Worm (Caenorhabditis elegans): ENCODE data around the gene Y48E1B.17.

Gene Y48E1B.17

DNA sequence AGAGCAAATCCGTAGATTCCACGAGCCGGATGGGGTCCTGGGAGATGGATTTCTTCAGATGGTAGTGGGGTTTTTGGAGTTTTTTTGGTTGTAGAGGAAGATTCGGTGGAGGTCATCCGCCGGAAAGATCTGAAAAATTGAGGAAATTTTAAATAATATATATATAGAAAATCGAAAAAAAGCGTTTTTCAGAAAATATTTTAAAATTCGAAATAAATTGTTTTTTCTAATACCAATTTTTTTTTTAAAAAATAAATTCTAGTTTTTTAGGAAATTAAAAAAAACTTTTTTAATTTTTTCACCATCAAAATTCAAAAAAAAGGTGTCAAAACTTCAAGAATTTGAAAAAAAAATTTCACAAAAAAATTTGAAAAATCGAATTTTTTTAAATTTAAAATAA lies at the start of gene Y48E1B.17, which contains the start of gene noa-1:
TSS of gene Y48E1B.17 (minus strand) at position 129 of the 400 bp plus-strand sequence.
TSS of gene noa-1 (minus strand) at position 101 of the 400 bp plus-strand sequence.
- TF ChIP-seq hmg-4 (GFP tag; optimal IDR thresholded peaks at IDR 0.05) = no peak
- TF ChIP-seq flt-1 (GFP tag; IDR thresholded peaks at IDR 0.05) = no peak
- no peak for TF ChIP-seq ceh-36 (tag; optimal IDR thresholded peaks at IDR 0.05)
- no peak for TF ChIP-seq B0310.2 (tag; optimal IDR thresholded peaks at IDR 0.05)
- TF ChIP-seq hnd-1 (tag; optimal IDR thresholded peaks at IDR 0.05) = no peak
- TF ChIP-seq tbx-37 (GFP tag; conservative IDR thresholded peaks at IDR 0.05) = no peak
- no peak for TF ChIP-seq hmbx-1 (tag; optimal IDR thresholded peaks at IDR 0.05)
- TF ChIP-seq ceh-13 (GFP tag; optimal IDR thresholded peaks at IDR 0.05) = no peak
- TF ChIP-seq scrt-1 (GFP tag; IDR thresholded peaks at IDR 0.05) = no peak
- no peak for TF ChIP-seq sea-1 (GFP tag; conservative IDR thresholded peaks at IDR 0.05)
- no peak for TF ChIP-seq aly-1 (tag; optimal IDR thresholded peaks at IDR 0.05)
- no peak for TF ChIP-seq ama-1 (optimal IDR thresholded peaks at IDR 0.05)
- no peak for TF ChIP-seq ets-7 (tag; optimal IDR thresholded peaks at IDR 0.05)
- no peak for TF ChIP-seq pes-1 (GFP tag; IDR thresholded peaks at IDR 0.05)
- TF ChIP-seq tbx-11 (GFP tag; IDR thresholded peaks at IDR 0.05) = no peak
- TF ChIP-seq F13C5.2 (tag; optimal IDR thresholded peaks at IDR 0.05) = no peak
- no peak for TF ChIP-seq tra-4 (tag; optimal IDR thresholded peaks at IDR 0.05)

DNA sequence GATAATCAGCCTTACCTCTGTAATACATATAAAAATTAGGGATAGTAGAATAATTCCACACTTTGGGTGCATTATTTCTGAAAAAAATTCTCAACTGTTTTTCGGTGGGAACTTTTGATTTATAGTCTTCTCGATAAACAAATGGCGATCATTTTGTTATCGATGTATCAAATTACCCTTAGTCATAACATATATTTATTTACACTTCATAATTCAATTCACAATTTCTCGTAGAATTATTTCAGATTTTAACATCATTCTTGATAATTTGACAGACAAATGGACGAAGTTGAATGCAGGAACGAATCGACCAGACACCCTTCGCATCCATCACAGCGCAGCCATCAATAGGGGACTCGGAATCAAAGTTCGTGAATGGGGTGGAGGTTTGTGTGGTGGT lies 49.6 kb upstream of the Y48E1B.17 start, which contains the start of gene clec-145:
TSS of gene clec-145 (minus strand) at position 101 of the 400 bp plus-strand sequence.
- no peak for TF ChIP-seq flt-1 (GFP tag; IDR thresholded peaks at IDR 0.05)
- no peak for TF ChIP-seq sea-1 (GFP tag; conservative IDR thresholded peaks at IDR 0.05)
- TF ChIP-seq tbx-37 (GFP tag; conservative IDR thresholded peaks at IDR 0.05) = no peak
- no peak for TF ChIP-seq ets-7 (tag; optimal IDR thresholded peaks at IDR 0.05)
- TF ChIP-seq pes-1 (GFP tag; IDR thresholded peaks at IDR 0.05) = no peak
- TF ChIP-seq aly-1 (tag; optimal IDR thresholded peaks at IDR 0.05) = no peak
- TF ChIP-seq tbx-11 (GFP tag; IDR thresholded peaks at IDR 0.05) = no peak

ce11 chrII:13585655-13586170 lies 44.8 kb upstream of the Y48E1B.17 start, which contains the start of gene Y48E1B.8:
Gene Y48E1B.8 (plus strand): TSS chrII:13585705.
- TF ChIP-seq ama-1 (optimal IDR thresholded peaks at IDR 0.05) = no peak
- no peak for TF ChIP-seq aly-1 (tag; optimal IDR thresholded peaks at IDR 0.05)
- TF ChIP-seq tbx-37 (GFP tag; conservative IDR thresholded peaks at IDR 0.05) = no peak
- no peak for TF ChIP-seq hmg-4 (GFP tag; optimal IDR thresholded peaks at IDR 0.05)
- no peak for TF ChIP-seq tbx-11 (GFP tag; IDR thresholded peaks at IDR 0.05)
- no peak for TF ChIP-seq F13C5.2 (tag; optimal IDR thresholded peaks at IDR 0.05)
- TF ChIP-seq ceh-13 (GFP tag; optimal IDR thresholded peaks at IDR 0.05) = no peak
- no peak for TF ChIP-seq ceh-36 (tag; optimal IDR thresholded peaks at IDR 0.05)
- no peak for TF ChIP-seq hnd-1 (tag; optimal IDR thresholded peaks at IDR 0.05)
- TF ChIP-seq B0310.2 (tag; optimal IDR thresholded peaks at IDR 0.05) = no peak
- TF ChIP-seq sea-1 (GFP tag; conservative IDR thresholded peaks at IDR 0.05) = no peak
- TF ChIP-seq ets-7 (tag; optimal IDR thresholded peaks at IDR 0.05) = no peak
- no peak for TF ChIP-seq flt-1 (GFP tag; IDR thresholded peaks at IDR 0.05)

- TF ChIP-seq tbx-11 (GFP tag; IDR thresholded peaks at IDR 0.05) (no peak), tbx-37 (GFP tag; conservative IDR thresholded peaks at IDR 0.05) (no peak), flt-1 (GFP tag; IDR thresholded peaks at IDR 0.05) (no peak), hmg-4 (GFP tag; optimal IDR thresholded peaks at IDR 0.05) (peak; percentile 28), F13C5.2 (tag; optimal IDR thresholded peaks at IDR 0.05) (peak; percentile 48)
Measured at ce11 chrII:13575018-13575948, 34.4 kb upstream of the Y48E1B.17 start, which contains the start of the genes mrpl-37 and lin-38. Gene mrpl-37 (minus strand): TSS chrII:13575068. Gene lin-38 (plus strand): TSS chrII:13575925.

ce11 chrII:13574395-13574794 lies 33.5 kb upstream of the Y48E1B.17 start:
- TF ChIP-seq ceh-13 (GFP tag; optimal IDR thresholded peaks at IDR 0.05) (no peak), flt-1 (GFP tag; IDR thresholded peaks at IDR 0.05) (no peak), aly-1 (tag; optimal IDR thresholded peaks at IDR 0.05) (no peak), tbx-37 (GFP tag; conservative IDR thresholded peaks at IDR 0.05) (no peak), hmg-4 (GFP tag; optimal IDR thresholded peaks at IDR 0.05) (no peak), tra-4 (tag; optimal IDR thresholded peaks at IDR 0.05) (no peak), ama-1 (optimal IDR thresholded peaks at IDR 0.05) (no peak), scrt-1 (GFP tag; IDR thresholded peaks at IDR 0.05) (no peak), hmbx-1 (tag; optimal IDR thresholded peaks at IDR 0.05) (no peak), sea-1 (GFP tag; conservative IDR thresholded peaks at IDR 0.05) (no peak), ceh-36 (tag; optimal IDR thresholded peaks at IDR 0.05) (no peak), ets-7 (tag; optimal IDR thresholded peaks at IDR 0.05) (no peak), F13C5.2 (tag; optimal IDR thresholded peaks at IDR 0.05) (no peak), pes-1 (GFP tag; IDR thresholded peaks at IDR 0.05) (no peak), tbx-11 (GFP tag; IDR thresholded peaks at IDR 0.05) (no peak), B0310.2 (tag; optimal IDR thresholded peaks at IDR 0.05) (no peak), hnd-1 (tag; optimal IDR thresholded peaks at IDR 0.05) (no peak)

- TF ChIP-seq aly-1 (tag; optimal IDR thresholded peaks at IDR 0.05) = no peak
- TF ChIP-seq B0310.2 (tag; optimal IDR thresholded peaks at IDR 0.05) = no peak
- no peak for TF ChIP-seq pes-1 (GFP tag; IDR thresholded peaks at IDR 0.05)
- TF ChIP-seq tbx-37 (GFP tag; conservative IDR thresholded peaks at IDR 0.05) = no peak
- TF ChIP-seq tra-4 (tag; optimal IDR thresholded peaks at IDR 0.05) = no peak
- no peak for TF ChIP-seq sea-1 (GFP tag; conservative IDR thresholded peaks at IDR 0.05)
- no peak for TF ChIP-seq ceh-36 (tag; optimal IDR thresholded peaks at IDR 0.05)
- no peak for TF ChIP-seq F13C5.2 (tag; optimal IDR thresholded peaks at IDR 0.05)
- no peak for TF ChIP-seq hmg-4 (GFP tag; optimal IDR thresholded peaks at IDR 0.05)
- no peak for TF ChIP-seq ets-7 (tag; optimal IDR thresholded peaks at IDR 0.05)
- TF ChIP-seq scrt-1 (GFP tag; IDR thresholded peaks at IDR 0.05) = no peak
- no peak for TF ChIP-seq flt-1 (GFP tag; IDR thresholded peaks at IDR 0.05)
- no peak for TF ChIP-seq ceh-13 (GFP tag; optimal IDR thresholded peaks at IDR 0.05)
- no peak for TF ChIP-seq hmbx-1 (tag; optimal IDR thresholded peaks at IDR 0.05)
Measured at ce11 chrII:13567871-13568270, 27.0 kb upstream of the Y48E1B.17 start, which contains the start of gene Y48E1B.3. Gene Y48E1B.3 (minus strand): TSS chrII:13567971.
